Fruit fly (Drosophila melanogaster) whole organism, pupa: Measurements from ENCODE around the gene CG45067.
A peak's percentile ranks its signal among the peaks of the same experiment; 100 is the strongest.

Experiments
- CG13204 ChIP-seq: fragments of 200-800 bp; sonication (Bioruptor generic); optimal IDR thresholded peaks from 2 replicates; lab custom pipeline; 2018; ENCODE audit warnings: missing biosample characterization, mild to moderate bottlenecking, missing genetic modification characterization, moderate library complexity
- CG34367 ChIP-seq: fragments of 200-800 bp; sonication (Bioruptor generic); optimal IDR thresholded peaks from 2 replicates; lab custom pipeline; 2018; ENCODE audit warnings: missing biosample characterization, mild to moderate bottlenecking, missing genetic modification characterization
- CG8301 ChIP-seq: fragments of 200-800 bp; sonication (Bioruptor generic); optimal IDR thresholded peaks from 2 replicates; lab custom pipeline; 2018; ENCODE audit warnings: missing biosample characterization, mild to moderate bottlenecking, missing genetic modification characterization
- CG9948 ChIP-seq: fragments of 200-800 bp; sonication (Bioruptor generic); optimal IDR thresholded peaks from 2 replicates; lab custom pipeline; 2018; ENCODE audit warnings: missing biosample characterization, mild to moderate bottlenecking, missing genetic modification characterization, moderate library complexity
- EcR ChIP-seq: fragments of 200-800 bp; sonication (Bioruptor generic); optimal IDR thresholded peaks from 3 replicates; lab custom pipeline; 2019; ENCODE audit warnings: missing biosample characterization, missing genetic modification characterization, mild to moderate bottlenecking, moderate library complexity, missing genetic modification reagents
- Pif1A ChIP-seq: fragments of 200-800 bp; sonication (Bioruptor generic); optimal IDR thresholded peaks from 3 replicates; lab custom pipeline; 2016; ENCODE audit warnings: missing biosample characterization, missing genetic modification characterization
- Snoo ChIP-seq: fragments of 200-800 bp; sonication (Bioruptor generic); optimal IDR thresholded peaks from 3 replicates; lab custom pipeline; 2017; ENCODE audit warnings: missing biosample characterization, mild to moderate bottlenecking, missing genetic modification characterization, inconsistent platforms
- gl ChIP-seq: fragments of 200-800 bp; sonication (Bioruptor generic); optimal IDR thresholded peaks from 2 replicates; lab custom pipeline; 2018; ENCODE audit warnings: missing biosample characterization, mild to moderate bottlenecking, missing genetic modification characterization

dm6 chr3L:3078398-3079155 is 35.7 kb downstream of the CG45067 start:
- TF ChIP-seq Snoo (tag; lab: Kevin White, UChicago) (peak; percentile 46), gl (tag; lab: Kevin White, UChicago) (no peak), CG13204 (GFP tag; lab: Kevin White, UChicago) (no peak), CG34367 (tag; lab: Kevin White, UChicago) (no peak), EcR (GFP tag; lab: Kevin White, UChicago) (no peak), CG8301 (tag; lab: Kevin White, UChicago) (peak; percentile 56), CG9948 (tag; lab: Kevin White, UChicago) (peak; percentile 28), Pif1A (GFP tag; lab: Kevin White, UChicago) (peak; percentile 12)
